Fruit fly (Drosophila melanogaster) Kc167 (cell line): ENCODE data around the gene CG34384.

Experiments used
- Myc ChIP-seq: fragments of >200 bp; optimal IDR thresholded peaks from 2 replicates; lab custom pipeline; 2017; ENCODE audit warnings: missing external identifiers
- Sin3A ChIP-seq: fragments of >200 bp; optimal IDR thresholded peaks from 2 replicates; lab custom pipeline; 2018; ENCODE audit warnings: missing external identifiers
- insv ChIP-seq: fragments of >200 bp; optimal IDR thresholded peaks from 3 replicates; lab custom pipeline; 2018; ENCODE audit warnings: missing external identifiers
- psq ChIP-seq: fragments of >200 bp; optimal IDR thresholded peaks from 2 replicates; lab custom pipeline; 2017; ENCODE audit warnings: missing external identifiers
- ttk ChIP-seq: sonication (Bioruptor generic); optimal IDR thresholded peaks from 2 replicates; lab custom pipeline; 2017; ENCODE audit warnings: missing external identifiers

DNA sequence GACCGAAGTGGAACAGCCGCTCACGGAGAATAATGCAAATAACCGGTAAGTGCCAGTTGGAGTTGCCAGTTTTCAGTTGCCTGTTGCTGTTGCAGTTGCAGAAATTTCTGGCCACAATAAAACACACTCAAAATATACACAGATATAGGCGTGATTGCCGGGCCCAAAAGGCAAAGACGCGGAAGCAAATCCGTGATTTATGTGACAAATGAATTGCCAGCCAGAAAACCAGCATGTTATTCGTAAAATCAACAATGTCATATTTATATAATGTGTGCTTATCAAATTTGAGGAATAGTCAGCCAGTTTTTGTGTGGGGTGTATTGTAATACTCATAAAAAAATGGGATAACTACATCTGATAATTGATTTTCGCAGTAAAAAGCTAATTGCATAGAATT lies 80.4 kb downstream of the CG34384 start:
- TF ChIP-seq insv (lab: Kevin White, UChicago): no peak
- no peak for TF ChIP-seq ttk (lab: Kevin White, UChicago)
- TF ChIP-seq psq: no peak
- TF ChIP-seq Sin3A (lab: Kevin White, UChicago): no peak
- no peak for TF ChIP-seq Myc (lab: Kevin White, UChicago)
